Worm (Caenorhabditis elegans): Measurements from ENCODE around the gene F57F4.2.

Gene F57F4.2

DNA sequence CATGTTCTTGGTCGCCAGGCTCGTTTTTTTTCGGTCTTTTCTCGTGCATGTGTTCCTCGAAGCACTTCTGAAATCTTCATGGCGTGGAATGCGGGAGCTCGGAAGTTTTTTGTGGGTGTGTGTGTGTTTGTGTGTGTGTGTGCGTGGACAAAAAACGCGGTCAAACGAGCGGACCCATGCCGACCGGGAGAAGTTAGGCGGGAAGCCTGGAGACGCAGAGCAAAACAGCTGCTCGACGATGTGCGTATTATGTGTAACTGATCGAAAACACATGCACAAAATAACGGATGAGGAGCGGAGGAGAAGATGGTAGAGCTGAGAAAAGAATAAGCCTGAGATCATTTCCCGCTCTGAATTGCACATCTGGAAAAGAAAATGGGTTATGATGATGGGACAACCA lies 47.0 kb downstream of the F57F4.2 start:
- TF ChIP-seq nhr-102 (tag; optimal IDR thresholded peaks at IDR 0.05) (no peak), madf-9 (GFP tag; conservative IDR thresholded peaks at IDR 0.05) (no peak), zip-2 (tag; optimal IDR thresholded peaks at IDR 0.05) (no peak), Y105C5A.15 (GFP tag; IDR thresholded peaks at IDR 0.05) (no peak), ceh-62 (tag; optimal IDR thresholded peaks at IDR 0.05) (no peak), egl-43 (GFP tag; IDR thresholded peaks at IDR 0.05) (no peak), F44E2.7 (GFP tag; IDR thresholded peaks at IDR 0.05) (no peak), daf-19 (GFP tag; conservative IDR thresholded peaks at IDR 0.05) (no peak), mep-1 (tag; optimal IDR thresholded peaks at IDR 0.05) (no peak), fkh-10 (GFP tag; optimal IDR thresholded peaks at IDR 0.05) (no peak), attf-4 (tag; optimal IDR thresholded peaks at IDR 0.05) (no peak), vab-7 (GFP tag; IDR thresholded peaks at IDR 0.05) (no peak), skn-1 (tag; optimal IDR thresholded peaks at IDR 0.05) (no peak), ztf-7 (tag; optimal IDR thresholded peaks at IDR 0.05) (no peak), ceh-20 (GFP tag; IDR thresholded peaks at IDR 0.05) (0 out of 2 replicates have a peak, but pooled peaks have one; percentile 42), nhr-48 (tag; optimal IDR thresholded peaks at IDR 0.05) (no peak), ZK546.5 (tag; optimal IDR thresholded peaks at IDR 0.05) (no peak), hmg-1.1 (GFP tag; IDR thresholded peaks at IDR 0.05) (peak; percentile 7; the same call in 1 of the 2 replicates), pha-4 (GFP tag; IDR thresholded peaks at IDR 0.05) (no peak), pha-4 (tag; optimal IDR thresholded peaks at IDR 0.05) (no peak), nhr-6 (tag; optimal IDR thresholded peaks at IDR 0.05) (no peak), F37D6.2 (tag; optimal IDR thresholded peaks at IDR 0.05) (no peak), hlh-30 (tag; optimal IDR thresholded peaks at IDR 0.05; ENCODE audit: insufficient read depth) (peak; percentile 42), snpc-4 (tag; optimal IDR thresholded peaks at IDR 0.05) (no peak), gei-8 (GFP tag; optimal IDR thresholded peaks at IDR 0.05) (no peak), daf-16 (GFP tag; optimal IDR thresholded peaks at IDR 0.05) (peak in 1 of 2 experiments; percentile 63), daf-16 (tag; optimal IDR thresholded peaks at IDR 0.05) (no peak), D1046.2 (GFP tag; IDR thresholded peaks at IDR 0.05) (no peak), madf-5 (GFP tag; IDR thresholded peaks at IDR 0.05) (no peak), zip-11 (GFP tag; IDR thresholded peaks at IDR 0.05) (no peak), nhr-237 (tag; optimal IDR thresholded peaks at IDR 0.05) (no peak), ama-1 (optimal IDR thresholded peaks at IDR 0.05) (no peak), set-16 (GFP tag; IDR thresholded peaks at IDR 0.05) (peak; percentile 42; the same call in 1 of the 2 replicates), rbr-2 (tag; optimal IDR thresholded peaks at IDR 0.05) (no peak), Y5F2A.4 (GFP tag; optimal IDR thresholded peaks at IDR 0.05) (no peak), lin-29 (GFP tag; IDR thresholded peaks at IDR 0.05) (no peak), hlh-11 (tag; optimal IDR thresholded peaks at IDR 0.05) (peak; percentile 66), mdl-1 (tag; optimal IDR thresholded peaks at IDR 0.05) (peak in 1 of 2 experiments; percentile 3), dmd-6 (GFP tag; IDR thresholded peaks at IDR 0.05) (no peak), tag-97 (GFP tag; IDR thresholded peaks at IDR 0.05) (no peak), daf-12 (tag; optimal IDR thresholded peaks at IDR 0.05) (no peak)

DNA sequence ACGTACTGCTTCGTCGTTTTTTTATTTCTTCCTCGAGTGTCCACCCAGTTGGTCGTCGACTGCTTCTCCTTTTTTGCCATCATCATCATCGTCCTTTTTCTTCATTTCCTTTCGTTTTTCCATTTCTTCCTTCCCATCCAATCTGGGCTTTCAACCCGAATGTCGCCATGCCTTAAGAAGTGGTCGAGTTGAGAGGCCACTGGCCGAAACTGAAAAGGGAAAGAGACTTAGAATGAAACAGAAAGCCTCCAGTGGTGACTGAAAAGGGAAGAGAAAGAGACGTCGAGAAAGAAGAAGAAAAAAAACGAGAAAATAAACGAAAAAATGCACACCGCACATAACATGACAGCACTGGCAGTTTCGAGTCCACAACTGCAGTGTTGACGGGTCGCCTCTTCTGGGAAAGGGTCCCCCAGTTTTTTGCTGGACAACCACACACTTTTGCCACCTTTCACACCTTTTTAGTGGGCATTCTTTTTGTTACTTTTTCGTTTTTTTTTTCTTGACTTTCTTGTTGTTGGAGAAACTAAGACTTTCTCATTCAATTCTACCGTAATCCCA lies 48.4 kb downstream of the F57F4.2 start:
- TF ChIP-seq madf-5 (GFP tag; IDR thresholded peaks at IDR 0.05) (no peak), mdl-1 (tag; optimal IDR thresholded peaks at IDR 0.05) (peak in 1 of 2 experiments; percentile 8), aha-1 (tag) (peak; percentile 97), rbr-2 (tag; optimal IDR thresholded peaks at IDR 0.05) (peak; percentile 8), set-16 (GFP tag; IDR thresholded peaks at IDR 0.05) (0 out of 2 replicates have a peak, but pooled peaks have one; percentile 8), hlh-30 (tag; optimal IDR thresholded peaks at IDR 0.05; ENCODE audit: insufficient read depth) (peak; percentile 10), unc-62 (GFP tag; optimal IDR thresholded peaks at IDR 0.05 in 1 of 2) (peak in 1 of 2 experiments; percentile 31), unc-62 (tag; optimal IDR thresholded peaks at IDR 0.05) (no peak), hlh-11 (tag; optimal IDR thresholded peaks at IDR 0.05) (peak; percentile 25), mes-2 (tag; optimal IDR thresholded peaks at IDR 0.05; ENCODE audit: poor library complexity, severe bottlenecking) (peak; percentile 7), zfp-3 (GFP tag; conservative IDR thresholded peaks at IDR 0.05) (no peak)

Measured in whole organism, L4 larva.